Fruit fly (Drosophila melanogaster) whole organism, embryonic: ENCODE measurements around the gene sinu.
A peak's percentile ranks its signal among the peaks of the same experiment; 100 is the strongest.

Experiments
- Ada2b ChIP-seq: fragments of 200-800 bp; sonication (Bioruptor generic); IDR thresholded peaks from 2 replicates; pipeline ENCODE4 v1.3.6; 2022; ENCODE audit warnings: missing biosample characterization, missing genetic modification characterization
- Asciz ChIP-seq: fragments of 200-800 bp; sonication (Bioruptor generic); optimal IDR thresholded peaks from 2 replicates; lab custom pipeline; 2017; ENCODE audit warnings: missing biosample characterization, mild to moderate bottlenecking, missing genetic modification characterization, missing genetic modification reagents
- B-H1 ChIP-seq: fragments of 200-800 bp; sonication (Bioruptor generic); IDR thresholded peaks from 3 replicates; pipeline ENCODE4 v1.3.6; 2022; ENCODE audit warnings: missing biosample characterization, missing genetic modification characterization
- CG10147 ChIP-seq: fragments of 200-800 bp; sonication (Bioruptor generic); optimal IDR thresholded peaks from 2 replicates; lab custom pipeline; 2019; ENCODE audit warnings: missing biosample characterization, mild to moderate bottlenecking, missing genetic modification characterization, moderate library complexity
- CG10209 ChIP-seq: fragments of 200-800 bp; sonication (Bioruptor generic); optimal IDR thresholded peaks from 3 replicates; lab custom pipeline; 2017; ENCODE audit warnings: missing biosample characterization, mild to moderate bottlenecking, missing genetic modification characterization, missing genetic modification reagents
- CG12299 ChIP-seq: fragments of 200-800 bp; sonication (Bioruptor generic); optimal IDR thresholded peaks from 2 replicates; lab custom pipeline; 2018; ENCODE audit warnings: missing biosample characterization, mild to moderate bottlenecking, missing genetic modification characterization
- CG12769 ChIP-seq: fragments of 200-800 bp; sonication (Bioruptor generic); optimal IDR thresholded peaks from 2 replicates; lab custom pipeline; 2019; ENCODE audit warnings: missing biosample characterization, mild to moderate bottlenecking, missing genetic modification characterization, moderate library complexity
- CG13123 ChIP-seq: fragments of 200-800 bp; sonication (Bioruptor generic); optimal IDR thresholded peaks from 2 replicates; lab custom pipeline; 2016; ENCODE audit warnings: missing biosample characterization, missing genetic modification characterization
- CG15073 ChIP-seq: fragments of 200-800 bp; sonication (Bioruptor generic); optimal IDR thresholded peaks from 2 replicates; lab custom pipeline; 2016; ENCODE audit warnings: missing biosample characterization, missing genetic modification characterization
- CG17361 ChIP-seq: fragments of 200-800 bp; sonication (Bioruptor generic); IDR thresholded peaks from 3 replicates; pipeline ENCODE4 v1.3.6; 2022; ENCODE audit warnings: missing biosample characterization, missing genetic modification characterization
- CG17912 ChIP-seq: fragments of 200-800 bp; sonication (Bioruptor generic); optimal IDR thresholded peaks from 2 replicates; lab custom pipeline; 2018; ENCODE audit warnings: missing biosample characterization, mild to moderate bottlenecking, missing genetic modification characterization
- CG18599 ChIP-seq: fragments of 200-800 bp; sonication (Bioruptor generic); optimal IDR thresholded peaks from 3 replicates; lab custom pipeline; 2017; ENCODE audit warnings: missing biosample characterization, missing genetic modification characterization, mild to moderate bottlenecking, moderate library complexity, missing genetic modification reagents
- CG31388 ChIP-seq: fragments of 200-800 bp; sonication (Bioruptor generic); optimal IDR thresholded peaks from 2 replicates; lab custom pipeline; 2016; ENCODE audit warnings: missing biosample characterization, missing genetic modification characterization
- CG32772 ChIP-seq: fragments of 200-800 bp; sonication (Bioruptor generic); IDR thresholded peaks from 2 replicates; pipeline ENCODE4 v1.3.6; 2022; ENCODE audit warnings: missing biosample characterization, missing genetic modification characterization
- CG34224 ChIP-seq: fragments of 200-800 bp; sonication (Bioruptor generic); IDR thresholded peaks from 3 replicates; pipeline ENCODE4 v1.3.6; 2022; ENCODE audit warnings: missing biosample characterization, missing genetic modification characterization; ENCODE audit not compliant: partially characterized antibody
- CG34422 ChIP-seq: fragments of 200-800 bp; sonication (Bioruptor generic); IDR thresholded peaks from 3 replicates; pipeline ENCODE4 v1.3.6; 2022; ENCODE audit warnings: missing biosample characterization, missing genetic modification characterization
- CG7372 ChIP-seq: fragments of 200-800 bp; sonication (Bioruptor generic); IDR thresholded peaks from 2 replicates; pipeline ENCODE4 v1.3.6; 2022; ENCODE audit warnings: missing biosample characterization, missing genetic modification characterization
- CG7556 ChIP-seq: fragments of 200-800 bp; sonication (Bioruptor generic); optimal IDR thresholded peaks from 2 replicates; lab custom pipeline; 2017; ENCODE audit warnings: missing biosample characterization, mild to moderate bottlenecking, missing genetic modification characterization
- CG8388 ChIP-seq: fragments of 200-800 bp; sonication (Bioruptor generic); optimal IDR thresholded peaks from 2 replicates; lab custom pipeline; 2019; ENCODE audit warnings: missing biosample characterization, mild to moderate bottlenecking, missing genetic modification characterization, moderate library complexity
- CHES-1-like ChIP-seq: fragments of 200-800 bp; sonication (Bioruptor generic); optimal IDR thresholded peaks from 2 replicates; lab custom pipeline; 2016; ENCODE audit warnings: missing biosample characterization, missing genetic modification characterization
- ERR ChIP-seq: fragments of 200-800 bp; sonication (Bioruptor generic); optimal IDR thresholded peaks from 2 replicates; lab custom pipeline; 2016; ENCODE audit warnings: missing biosample characterization, missing genetic modification characterization
- GATAe ChIP-seq: fragments of 200-800 bp; sonication (Bioruptor generic); conservative IDR thresholded peaks from 2 replicates; pipeline ENCODE4 v1.3.6; 2022; ENCODE audit warnings: missing biosample characterization, missing genetic modification characterization
- HLH54F ChIP-seq: fragments of 200-800 bp; sonication (Bioruptor generic); optimal IDR thresholded peaks from 3 replicates; lab custom pipeline; 2016; ENCODE audit warnings: missing biosample characterization, missing genetic modification characterization
- Hey ChIP-seq: fragments of 200-800 bp; sonication (Bioruptor generic); optimal IDR thresholded peaks from 3 replicates; lab custom pipeline; 2018; ENCODE audit warnings: missing biosample characterization, mild to moderate bottlenecking, missing genetic modification characterization
- HmgD ChIP-seq: fragments of 200-800 bp; sonication (Bioruptor generic); optimal IDR thresholded peaks from 3 replicates; lab custom pipeline; 2016; ENCODE audit warnings: missing biosample characterization, missing genetic modification characterization
- Hr3 ChIP-seq: fragments of 200-800 bp; sonication (Bioruptor generic); optimal IDR thresholded peaks from 3 replicates; lab custom pipeline; 2016; ENCODE audit warnings: missing biosample characterization, missing genetic modification characterization
- NfI ChIP-seq: fragments of 200-800 bp; sonication (Bioruptor generic); optimal IDR thresholded peaks from 3 replicates; lab custom pipeline; 2018; ENCODE audit warnings: missing biosample characterization, mild to moderate bottlenecking, missing genetic modification characterization, moderate library complexity
- Ptx1 ChIP-seq: fragments of 200-800 bp; sonication (Bioruptor generic); IDR thresholded peaks from 2 replicates; pipeline ENCODE4 v1.3.6; 2022; ENCODE audit warnings: missing biosample characterization, missing genetic modification characterization
- Xbp1 ChIP-seq: fragments of 200-800 bp; sonication (Bioruptor generic); optimal IDR thresholded peaks from 3 replicates; lab custom pipeline; 2016; ENCODE audit warnings: missing biosample characterization, mild to moderate bottlenecking, missing genetic modification characterization
- ab ChIP-seq: fragments of 200-800 bp; sonication (Bioruptor generic); optimal IDR thresholded peaks from 2 replicates; lab custom pipeline; 2016; ENCODE audit warnings: missing biosample characterization, missing genetic modification characterization
- az2 ChIP-seq: fragments of 200-800 bp; sonication (Bioruptor generic); optimal IDR thresholded peaks from 3 replicates; lab custom pipeline; 2016; ENCODE audit warnings: missing biosample characterization, missing genetic modification characterization
- cad ChIP-seq: fragments of >200 bp; optimal IDR thresholded peaks from 2 replicates; lab custom pipeline; 2017; ENCODE audit warnings: missing biosample characterization, missing genetic modification characterization
- cato ChIP-seq: fragments of 200-800 bp; sonication (Bioruptor generic); optimal IDR thresholded peaks from 2 replicates; lab custom pipeline; 2016; ENCODE audit warnings: missing biosample characterization, missing genetic modification characterization, borderline replicate concordance
- chif ChIP-seq, 2 experiments: fragments of 200-800 bp; sonication (Bioruptor generic); optimal IDR thresholded peaks; 3 replicates each; lab custom pipeline; 2016; ENCODE audit warnings: missing biosample characterization in 2 of 2, missing genetic modification characterization in 2 of 2
- corto ChIP-seq: fragments of 200-800 bp; sonication (Bioruptor generic); optimal IDR thresholded peaks from 2 replicates; lab custom pipeline; 2016; ENCODE audit warnings: missing biosample characterization, mild to moderate bottlenecking, missing genetic modification characterization, moderate library complexity
- cwo ChIP-seq: fragments of 200-800 bp; sonication (Bioruptor generic); optimal IDR thresholded peaks from 3 replicates; lab custom pipeline; 2017; ENCODE audit warnings: missing biosample characterization, missing genetic modification characterization, mild to moderate bottlenecking, moderate library complexity, missing genetic modification reagents
- dan ChIP-seq: fragments of 200-800 bp; sonication (Bioruptor generic); IDR thresholded peaks from 2 replicates; pipeline ENCODE4 v1.3.6; 2022; ENCODE audit warnings: missing biosample characterization, missing genetic modification characterization
- her ChIP-seq: fragments of 200-800 bp; sonication (Bioruptor generic); optimal IDR thresholded peaks from 2 replicates; lab custom pipeline; 2016; ENCODE audit warnings: missing biosample characterization, missing genetic modification characterization
- kay ChIP-seq: fragments of 200-800 bp; sonication (Bioruptor generic); optimal IDR thresholded peaks from 2 replicates; lab custom pipeline; 2016; ENCODE audit warnings: missing biosample characterization, missing genetic modification characterization
- ken ChIP-seq: fragments of 200-800 bp; sonication (Bioruptor generic); IDR thresholded peaks from 3 replicates; pipeline ENCODE4 v1.3.6; 2022; ENCODE audit warnings: missing biosample characterization, missing genetic modification characterization
- mld ChIP-seq: fragments of 200-800 bp; sonication (Bioruptor generic); IDR thresholded peaks from 3 replicates; pipeline ENCODE4 v1.3.6; 2022; ENCODE audit warnings: missing biosample characterization, missing genetic modification characterization; ENCODE audit not compliant: partially characterized antibody
- pzg ChIP-seq: fragments of 200-800 bp; sonication (Bioruptor generic); optimal IDR thresholded peaks from 3 replicates; lab custom pipeline; 2018; ENCODE audit warnings: missing biosample characterization, mild to moderate bottlenecking, missing genetic modification characterization, moderate library complexity
- repo ChIP-seq: fragments of 200-800 bp; sonication (Bioruptor generic); optimal IDR thresholded peaks from 2 replicates; lab custom pipeline; 2016; ENCODE audit warnings: missing biosample characterization, missing genetic modification characterization
- sc ChIP-seq, 3 experiments: fragments of >200 bp in 2 of 3; fragments of 200-800 bp in 1 of 3; sonication (Bioruptor generic) in 1 of 3; optimal IDR thresholded peaks; 2 replicates in 2 of 3; 3 replicates in 1 of 3; lab custom pipeline; 2017; ENCODE audit warnings: mild to moderate bottlenecking in 1 of 3, missing biosample characterization in 1 of 3, missing genetic modification characterization in 1 of 3, missing genetic modification reagents in 1 of 3
- sens ChIP-seq: fragments of 200-800 bp; sonication (Bioruptor generic); peaks from one replicate; lab custom pipeline; 2016; ENCODE audit warnings: missing biosample characterization, missing genetic modification characterization
- sens-2 ChIP-seq: fragments of 200-800 bp; sonication (Bioruptor generic); IDR thresholded peaks from 2 replicates; pipeline ENCODE4 v1.3.6; 2022; ENCODE audit warnings: missing biosample characterization, missing genetic modification characterization
- sob ChIP-seq: fragments of 200-800 bp; sonication (Bioruptor generic); IDR thresholded peaks from 2 replicates; pipeline ENCODE4 v1.3.6; 2022; ENCODE audit warnings: missing biosample characterization, missing genetic modification characterization
- z ChIP-seq: fragments of 200-800 bp; sonication (Bioruptor generic); IDR thresholded peaks from 3 replicates; pipeline ENCODE4 v1.3.6; 2022; ENCODE audit warnings: missing biosample characterization, missing genetic modification characterization
- zen2 ChIP-seq: fragments of 200-800 bp; sonication (Bioruptor generic); IDR thresholded peaks from 3 replicates; pipeline ENCODE4 v1.3.6; 2022; ENCODE audit warnings: missing biosample characterization, missing genetic modification characterization; ENCODE audit not compliant: partially characterized antibody

The sinu gene

DNA sequence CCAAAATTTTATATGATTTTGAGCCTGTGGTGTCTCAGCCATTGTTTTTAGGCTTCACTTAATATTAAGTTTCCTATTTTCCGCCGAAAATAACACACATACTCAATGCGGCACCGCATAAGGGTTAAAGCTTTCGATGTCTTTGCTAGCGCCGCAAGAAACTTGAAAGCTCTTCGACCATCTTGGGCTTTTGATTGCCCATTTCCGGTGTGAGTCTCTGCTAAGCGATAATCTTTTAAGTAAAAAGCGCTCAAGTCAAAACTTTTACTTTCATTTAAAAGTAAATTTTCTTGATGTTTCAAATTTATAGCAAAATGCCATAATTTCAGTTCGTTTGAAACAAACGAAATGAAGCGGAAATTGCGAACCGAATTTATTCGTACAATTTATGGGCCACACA is 49.4 kb downstream of the sinu start (continued):
- TF ChIP-seq CG32772 (GFP tag; lab: Robert Waterston, UW) (peak; percentile 48; the same call in 1 of the 2 replicates), GATAe (peak; percentile 32; the same call in 1 of the 2 replicates), ab (GFP tag; lab: Kevin White, UChicago) (no peak), pzg (GFP tag; lab: Kevin White, UChicago) (peak; percentile 40), HmgD (GFP tag; lab: Kevin White, UChicago) (peak; percentile 75), Hr3 (GFP tag; lab: Kevin White, UChicago) (peak; percentile 51), Ada2b (GFP tag; lab: Robert Waterston, UW) (peak; percentile 80; the same call in 1 of the 2 replicates), mld (GFP tag; lab: Robert Waterston, UW) (no peak), Asciz (GFP tag; lab: Kevin White, UChicago) (peak; percentile 86), Hey (tag; lab: Kevin White, UChicago) (peak; percentile 75), kay (GFP tag; lab: Kevin White, UChicago) (no peak), ERR (GFP tag; lab: Kevin White, UChicago) (no peak), corto (GFP tag; lab: Kevin White, UChicago) (no peak), her (GFP tag; lab: Kevin White, UChicago) (peak; percentile 89), Ptx1 (GFP tag; lab: Robert Waterston, UW) (peak; percentile 83), CG34422 (peak; percentile 75; the same call in 1 of the 3 replicates), CHES-1-like (peak; percentile 89), sens-2 (peak; percentile 86), CG8388 (GFP tag; lab: Kevin White, UChicago) (peak; percentile 82), NfI (GFP tag; lab: Kevin White, UChicago) (peak; percentile 97), CG17912 (GFP tag; lab: Kevin White, UChicago) (peak; percentile 96), cwo (GFP tag; lab: Kevin White, UChicago) (peak; percentile 56), CG13123 (GFP tag; lab: Kevin White, UChicago) (peak; percentile 75), sob (peak; percentile 92), CG10147 (GFP tag; lab: Kevin White, UChicago) (peak; percentile 85), CG17361 (GFP tag; lab: Robert Waterston, UW) (no peak; the same call in 2 of the 3 replicates), HLH54F (GFP tag; lab: Kevin White, UChicago) (peak; percentile 81), zen2 (GFP tag; lab: Robert Waterston, UW) (no peak), CG12299 (tag; lab: Kevin White, UChicago) (peak; percentile 82), CG15073 (GFP tag; lab: Kevin White, UChicago) (peak; percentile 5), CG12769 (tag; lab: Kevin White, UChicago) (peak; percentile 69), dan (GFP tag; lab: Robert Waterston, UW) (no peak), cato (GFP tag; lab: Kevin White, UChicago) (peak; percentile 82), CG34224 (0 out of 3 replicates have a peak, but pooled peaks have one; percentile 17), cad (GFP tag; lab: Kevin White, UChicago) (no peak), z (GFP tag; lab: Robert Waterston, UW) (peak; percentile 52; the same call in 1 of the 3 replicates), Xbp1 (GFP tag; lab: Kevin White, UChicago) (peak; percentile 85), sc (optimal IDR thresholded peaks at IDR 0.05; lab: Kevin White, UChicago) (no peak), sc (GFP tag; optimal IDR thresholded peaks at IDR 0.05; lab: Kevin White, UChicago) (peak; percentile 82), CG7556 (GFP tag; lab: Kevin White, UChicago) (peak; percentile 76), chif (GFP tag; optimal IDR thresholded peaks at IDR 0.05; lab: Kevin White, UChicago) (peak; percentile 61 to 91), sens (GFP tag; lab: Kevin White, UChicago) (peak; percentile 94), CG18599 (peak; percentile 94), CG7372 (peak; percentile 79), az2 (GFP tag; lab: Kevin White, UChicago) (peak; percentile 76), CG31388 (GFP tag; lab: Kevin White, UChicago) (peak; percentile 66), CG10209 (GFP tag; lab: Kevin White, UChicago) (peak; percentile 89), ken (GFP tag; lab: Robert Waterston, UW) (peak; percentile 83), B-H1 (GFP tag; lab: Robert Waterston, UW) (peak; percentile 63; the same call in 2 of the 3 replicates), repo (peak; percentile 89)
